Worm (Caenorhabditis elegans) whole organism, late embryonic: Measurements from ENCODE around the gene srv-13.

Source experiments
- ceh-24 ChIP-seq: sonication (generic microtip); optimal IDR thresholded peaks from 2 replicates; lab custom pipeline; 2016; ENCODE audit warnings: mild to moderate bottlenecking, missing genetic modification characterization, missing compliant biosample characterization
- ets-4 ChIP-seq: sonication (generic microtip); optimal IDR thresholded peaks from 2 replicates; lab custom pipeline; 2016; ENCODE audit warnings: missing genetic modification characterization, missing compliant biosample characterization
- nfya-1 ChIP-seq: sonication (generic microtip); optimal IDR thresholded peaks from 2 replicates; lab custom pipeline; 2017; ENCODE audit warnings: missing genetic modification characterization, mild to moderate bottlenecking, missing compliant biosample characterization, antibody characterized with exemption, moderate library complexity
- npax-4 ChIP-seq: sonication (generic microtip); optimal IDR thresholded peaks from 2 replicates; lab custom pipeline; 2016; ENCODE audit warnings: missing genetic modification characterization, missing compliant biosample characterization
- pros-1 ChIP-seq: fragments of 150-350 bp; optimal IDR thresholded peaks from 2 replicates; lab custom pipeline; 2014; ENCODE audit warnings: missing biosample characterization, missing genetic modification reagents, missing genetic modification characterization

DNA sequence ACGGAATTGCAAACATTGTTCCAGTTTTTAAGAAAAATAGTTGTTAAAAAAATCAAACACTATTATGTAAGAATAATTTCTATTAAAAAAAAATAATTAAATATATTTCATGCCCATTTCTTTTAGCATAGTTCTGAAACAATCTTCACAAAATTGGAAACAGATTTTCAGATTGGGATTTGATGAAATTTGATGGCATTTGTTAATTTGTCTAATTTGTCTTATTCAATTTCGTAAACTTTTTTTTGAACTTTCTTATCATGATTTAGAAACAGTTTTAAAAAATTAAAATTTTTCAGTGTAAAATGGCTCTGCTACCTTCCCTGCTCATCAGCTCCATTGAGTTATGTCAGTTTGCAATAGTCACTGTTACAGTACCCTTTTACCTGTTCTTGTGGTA is at the start of gene srv-13:
- TF ChIP-seq npax-4 (tag; lab: Kevin White, UChicago) = no peak
- TF ChIP-seq ceh-24 (tag; lab: Kevin White, UChicago) = no peak
- TF ChIP-seq nfya-1 (tag; lab: Kevin White, UChicago) = no peak
- TF ChIP-seq pros-1 = no peak
- TF ChIP-seq ets-4 (tag; lab: Kevin White, UChicago) = no peak
